Fruit fly (Drosophila melanogaster) whole organism, embryonic: ENCODE results near the gene Cog2.

Experiments used
- Atf-2 ChIP-seq: fragments of 200-800 bp; sonication (Bioruptor generic); optimal IDR thresholded peaks from 2 replicates; lab custom pipeline; 2016; ENCODE audit warnings: missing biosample characterization, missing genetic modification characterization
- CG10431 ChIP-seq: fragments of 200-800 bp; sonication (Bioruptor generic); optimal IDR thresholded peaks from 3 replicates; lab custom pipeline; 2018; ENCODE audit warnings: missing biosample characterization, mild to moderate bottlenecking, missing genetic modification characterization
- CG10959 ChIP-seq: fragments of 200-800 bp; sonication (Bioruptor generic); IDR thresholded peaks from 2 replicates; pipeline ENCODE4 v1.3.6; 2022; ENCODE audit warnings: missing biosample characterization, missing genetic modification characterization
- CG10979 ChIP-seq: fragments of 200-800 bp; sonication (Bioruptor generic); optimal IDR thresholded peaks from 2 replicates; lab custom pipeline; 2018; ENCODE audit warnings: missing biosample characterization, mild to moderate bottlenecking, missing genetic modification characterization, moderate library complexity
- CG12071 ChIP-seq: fragments of 200-800 bp; sonication (Bioruptor generic); optimal IDR thresholded peaks from 3 replicates; lab custom pipeline; 2018; ENCODE audit warnings: missing biosample characterization, mild to moderate bottlenecking, missing genetic modification characterization
- CG12104 ChIP-seq: fragments of 200-800 bp; sonication (Bioruptor generic); optimal IDR thresholded peaks from 3 replicates; lab custom pipeline; 2016; ENCODE audit warnings: missing biosample characterization, missing genetic modification characterization
- CG1602 ChIP-seq: fragments of 200-800 bp; sonication (Bioruptor generic); optimal IDR thresholded peaks from 3 replicates; lab custom pipeline; 2016; ENCODE audit warnings: missing biosample characterization, missing genetic modification characterization
- CG17361 ChIP-seq: fragments of 200-800 bp; sonication (Bioruptor generic); IDR thresholded peaks from 3 replicates; pipeline ENCODE4 v1.3.6; 2022; ENCODE audit warnings: missing biosample characterization, missing genetic modification characterization
- CG32767 ChIP-seq: fragments of 200-800 bp; sonication (Bioruptor generic); IDR thresholded peaks from 2 replicates; pipeline ENCODE4 v1.3.6; 2022; ENCODE audit warnings: missing biosample characterization, missing genetic modification characterization
- CG3995 ChIP-seq: fragments of 200-800 bp; sonication (Bioruptor generic); optimal IDR thresholded peaks from 3 replicates; lab custom pipeline; 2016; ENCODE audit warnings: missing biosample characterization, missing genetic modification characterization
- CG4424 ChIP-seq: fragments of 200-800 bp; sonication (Bioruptor generic); optimal IDR thresholded peaks from 3 replicates; lab custom pipeline; 2016; ENCODE audit warnings: missing biosample characterization, missing genetic modification characterization
- CG4730 ChIP-seq: fragments of 200-800 bp; sonication (Bioruptor generic); IDR thresholded peaks from 2 replicates; pipeline ENCODE4 v1.3.6; 2022; ENCODE audit warnings: missing biosample characterization, missing genetic modification characterization
- CG7372 ChIP-seq: fragments of 200-800 bp; sonication (Bioruptor generic); IDR thresholded peaks from 2 replicates; pipeline ENCODE4 v1.3.6; 2022; ENCODE audit warnings: missing biosample characterization, missing genetic modification characterization
- CG7556 ChIP-seq: fragments of 200-800 bp; sonication (Bioruptor generic); optimal IDR thresholded peaks from 2 replicates; lab custom pipeline; 2017; ENCODE audit warnings: missing biosample characterization, mild to moderate bottlenecking, missing genetic modification characterization
- CG8359 ChIP-seq: fragments of 200-800 bp; sonication (Bioruptor generic); optimal IDR thresholded peaks from 2 replicates; lab custom pipeline; 2017; ENCODE audit warnings: missing biosample characterization, mild to moderate bottlenecking, missing genetic modification characterization, borderline replicate concordance
- CG9437 ChIP-seq: fragments of 200-800 bp; sonication (Bioruptor generic); optimal IDR thresholded peaks from 2 replicates; lab custom pipeline; 2018; ENCODE audit warnings: missing biosample characterization, mild to moderate bottlenecking, missing genetic modification characterization
- D19A ChIP-seq: fragments of 200-800 bp; optimal IDR thresholded peaks from 3 replicates; lab custom pipeline; 2019; ENCODE audit warnings: missing biosample characterization, mild to moderate bottlenecking, missing genetic modification characterization, moderate library complexity
- Dek ChIP-seq: fragments of 200-800 bp; sonication (Bioruptor generic); optimal IDR thresholded peaks from 3 replicates; lab custom pipeline; 2019; ENCODE audit warnings: missing biosample characterization, mild to moderate bottlenecking, missing genetic modification characterization, moderate library complexity
- Dfd ChIP-seq, 2 experiments: fragments of >200 bp; optimal IDR thresholded peaks; 2 replicates each; lab custom pipeline; 2017; ENCODE audit warnings: missing biosample characterization in 2 of 2, missing genetic modification characterization in 2 of 2
- Dip3 ChIP-seq: fragments of 200-800 bp; sonication (Bioruptor generic); optimal IDR thresholded peaks from 3 replicates; lab custom pipeline; 2016; ENCODE audit warnings: missing biosample characterization, missing genetic modification characterization
- ERR ChIP-seq: fragments of 200-800 bp; sonication (Bioruptor generic); optimal IDR thresholded peaks from 2 replicates; lab custom pipeline; 2016; ENCODE audit warnings: missing biosample characterization, missing genetic modification characterization
- Hmr ChIP-seq: fragments of 200-800 bp; sonication (Bioruptor generic); optimal IDR thresholded peaks from 3 replicates; lab custom pipeline; 2017; ENCODE audit warnings: mild to moderate bottlenecking, missing biosample characterization, missing genetic modification reagents, missing genetic modification characterization
- Hr51 ChIP-seq, 2 experiments: fragments of 200-800 bp; sonication (Bioruptor generic); optimal IDR thresholded peaks; 2 replicates in 1 of 2; 3 replicates in 1 of 2; lab custom pipeline; 2016 to 2018; ENCODE audit warnings: missing biosample characterization in 2 of 2, missing genetic modification characterization in 2 of 2, mild to moderate bottlenecking in 1 of 2, moderate library complexity in 1 of 2
- Kr ChIP-seq: fragments of 200-800 bp; sonication (Bioruptor generic); optimal IDR thresholded peaks from 2 replicates; lab custom pipeline; 2017; ENCODE audit warnings: missing biosample characterization, mild to moderate bottlenecking, missing genetic modification characterization
- Lpt ChIP-seq: fragments of >200 bp; optimal IDR thresholded peaks from 2 replicates; lab custom pipeline; 2018; ENCODE audit warnings: missing biosample characterization, missing genetic modification characterization
- Myb ChIP-seq: fragments of 200-800 bp; sonication (Bioruptor generic); optimal IDR thresholded peaks from 2 replicates; lab custom pipeline; 2016; ENCODE audit warnings: missing biosample characterization, missing genetic modification characterization
- NfI ChIP-seq: fragments of 200-800 bp; sonication (Bioruptor generic); optimal IDR thresholded peaks from 3 replicates; lab custom pipeline; 2018; ENCODE audit warnings: missing biosample characterization, mild to moderate bottlenecking, missing genetic modification characterization, moderate library complexity
- Optix ChIP-seq: fragments of 200-800 bp; sonication (Bioruptor generic); IDR thresholded peaks from 3 replicates; pipeline ENCODE4 v1.3.6; 2022; ENCODE audit warnings: missing biosample characterization, missing genetic modification characterization
- Pdp1 ChIP-seq, 2 experiments: fragments of 200-800 bp; sonication (Bioruptor generic); optimal IDR thresholded peaks; 3 replicates each; lab custom pipeline; 2016; ENCODE audit warnings: missing biosample characterization in 2 of 2, missing genetic modification characterization in 2 of 2, mild to moderate bottlenecking in 1 of 2, moderate library complexity in 1 of 2
- Sry-β ChIP-seq: fragments of 200-800 bp; sonication (Bioruptor generic); optimal IDR thresholded peaks from 2 replicates; lab custom pipeline; 2018; ENCODE audit warnings: missing biosample characterization, mild to moderate bottlenecking, missing genetic modification characterization, moderate library complexity
- TFAM ChIP-seq: fragments of 200-800 bp; sonication (Bioruptor generic); optimal IDR thresholded peaks from 2 replicates; lab custom pipeline; 2017; ENCODE audit warnings: missing biosample characterization, missing genetic modification characterization, inconsistent platforms
- aop ChIP-seq: fragments of 200-800 bp; sonication (Bioruptor generic); IDR thresholded peaks from 2 replicates; pipeline ENCODE4 v1.3.6; 2022; ENCODE audit warnings: missing biosample characterization, missing genetic modification characterization
- br ChIP-seq: fragments of >200 bp; optimal IDR thresholded peaks from 2 replicates; lab custom pipeline; 2017
- gcm2 ChIP-seq: fragments of 200-800 bp; sonication (Bioruptor generic); optimal IDR thresholded peaks from 2 replicates; lab custom pipeline; 2016; ENCODE audit warnings: missing biosample characterization, missing genetic modification characterization
- grau ChIP-seq: fragments of 200-800 bp; optimal IDR thresholded peaks from 3 replicates; lab custom pipeline; 2019; ENCODE audit warnings: missing biosample characterization, mild to moderate bottlenecking, missing genetic modification characterization, moderate library complexity
- inv ChIP-seq: fragments of 200-800 bp; sonication (Bioruptor generic); IDR thresholded peaks from 2 replicates; pipeline ENCODE4 v1.3.6; 2022; ENCODE audit warnings: missing biosample characterization, missing genetic modification characterization; ENCODE audit not compliant: partially characterized antibody
- knrl ChIP-seq: fragments of 200-800 bp; sonication (Bioruptor generic); IDR thresholded peaks from 3 replicates; pipeline ENCODE4 v1.3.6; 2022; ENCODE audit warnings: missing biosample characterization, missing genetic modification characterization; ENCODE audit not compliant: partially characterized antibody
- lov ChIP-seq, 2 experiments: fragments of 200-800 bp in 1 of 2; fragments of >200 bp in 1 of 2; sonication (Bioruptor generic) in 1 of 2; IDR thresholded peaks in 1 of 2; optimal IDR thresholded peaks in 1 of 2; 2 replicates in 1 of 2; 3 replicates in 1 of 2; pipeline versions ENCODE4 v1.3.6 to Lab custom; 2017 to 2022; ENCODE audit warnings: missing biosample characterization in 1 of 2, missing genetic modification characterization in 1 of 2
- maf-S ChIP-seq: fragments of 200-800 bp; sonication (Bioruptor generic); optimal IDR thresholded peaks from 2 replicates; lab custom pipeline; 2016; ENCODE audit warnings: missing biosample characterization, missing genetic modification characterization
- mld ChIP-seq: fragments of 200-800 bp; sonication (Bioruptor generic); IDR thresholded peaks from 3 replicates; pipeline ENCODE4 v1.3.6; 2022; ENCODE audit warnings: missing biosample characterization, missing genetic modification characterization; ENCODE audit not compliant: partially characterized antibody
- org-1 ChIP-seq: fragments of 200-800 bp; sonication (Bioruptor generic); optimal IDR thresholded peaks from 2 replicates; lab custom pipeline; 2017; ENCODE audit warnings: missing biosample characterization, missing genetic modification characterization
- p53 ChIP-seq: fragments of 200-800 bp; sonication (Bioruptor generic); optimal IDR thresholded peaks from 2 replicates; lab custom pipeline; 2016; ENCODE audit warnings: missing biosample characterization, missing genetic modification characterization
- pfk ChIP-seq: fragments of 200-800 bp; sonication (Bioruptor generic); optimal IDR thresholded peaks from 2 replicates; lab custom pipeline; 2018; ENCODE audit warnings: missing biosample characterization, mild to moderate bottlenecking, missing genetic modification characterization, moderate library complexity
- prd ChIP-seq, 3 experiments: fragments of >200 bp in 2 of 3; fragments of 200-800 bp in 1 of 3; sonication (Bioruptor generic) in 1 of 3; optimal IDR thresholded peaks in 2 of 3; IDR thresholded peaks in 1 of 3; 2 replicates in 2 of 3; 3 replicates in 1 of 3; pipeline versions ENCODE4 v1.3.6 to Lab custom; 2017 to 2022; ENCODE audit warnings: missing biosample characterization in 1 of 3, missing genetic modification characterization in 1 of 3
- ro ChIP-seq: fragments of 200-800 bp; sonication (Bioruptor generic); IDR thresholded peaks from 2 replicates; pipeline ENCODE4 v1.3.6; 2022; ENCODE audit warnings: missing biosample characterization, missing genetic modification characterization
- sc ChIP-seq, 3 experiments: fragments of >200 bp in 2 of 3; fragments of 200-800 bp in 1 of 3; sonication (Bioruptor generic) in 1 of 3; optimal IDR thresholded peaks; 2 replicates in 2 of 3; 3 replicates in 1 of 3; lab custom pipeline; 2017; ENCODE audit warnings: mild to moderate bottlenecking in 1 of 3, missing biosample characterization in 1 of 3, missing genetic modification characterization in 1 of 3, missing genetic modification reagents in 1 of 3
- stwl ChIP-seq: fragments of 200-800 bp; sonication (Bioruptor generic); optimal IDR thresholded peaks from 3 replicates; lab custom pipeline; 2018; ENCODE audit warnings: missing biosample characterization, mild to moderate bottlenecking, missing genetic modification characterization, moderate library complexity
- sug ChIP-seq: fragments of 200-800 bp; optimal IDR thresholded peaks from 2 replicates; lab custom pipeline; 2019; ENCODE audit warnings: missing biosample characterization, mild to moderate bottlenecking, missing genetic modification characterization, moderate library complexity
- tx ChIP-seq: fragments of 200-800 bp; sonication (Bioruptor generic); optimal IDR thresholded peaks from 2 replicates; lab custom pipeline; 2016; ENCODE audit warnings: missing biosample characterization, missing genetic modification characterization
- zen ChIP-seq: fragments of 200-800 bp; sonication (Bioruptor generic); optimal IDR thresholded peaks from 3 replicates; lab custom pipeline; 2018; ENCODE audit warnings: missing biosample characterization, mild to moderate bottlenecking, missing genetic modification characterization, moderate library complexity

Cog2 gene

dm6 chr3R:15361490-15361889, at the start of gene Cog2, which contains the start of gene Trax (continued):
- no peak for TF ChIP-seq D19A (tag; lab: Kevin White, UChicago)
- no peak for TF ChIP-seq TFAM (GFP tag; lab: Kevin White, UChicago)
- no peak for TF ChIP-seq CG10431 (GFP tag; lab: Kevin White, UChicago)
- no peak for TF ChIP-seq p53 (GFP tag; lab: Kevin White, UChicago)
- peak; percentile 69 for TF ChIP-seq inv (GFP tag; lab: Robert Waterston, UW)
- no peak for TF ChIP-seq CG32767 (GFP tag; lab: Robert Waterston, UW)
- TF ChIP-seq sug (tag; lab: Kevin White, UChicago): no peak
- no peak for TF ChIP-seq CG7556
- no peak for TF ChIP-seq CG10979
- no peak for TF ChIP-seq zen (tag; lab: Kevin White, UChicago)
- no peak for TF ChIP-seq maf-S
- TF ChIP-seq CG3995 (GFP tag; lab: Kevin White, UChicago): no peak
- TF ChIP-seq grau (tag; lab: Kevin White, UChicago): no peak
- TF ChIP-seq CG4730 (GFP tag; lab: Robert Waterston, UW): no peak
- TF ChIP-seq lov (optimal IDR thresholded peaks at IDR 0.05; lab: Kevin White, UChicago): no peak
- TF ChIP-seq lov (GFP tag; IDR thresholded peaks at IDR 0.05; lab: Robert Waterston, UW): no peak
- TF ChIP-seq Myb (GFP tag; lab: Kevin White, UChicago): no peak
- TF ChIP-seq CG7372 (GFP tag; lab: Robert Waterston, UW): no peak
- TF ChIP-seq prd (optimal IDR thresholded peaks at IDR 0.05; lab: Kevin White, UChicago): no peak
- no peak for TF ChIP-seq prd (GFP tag; IDR thresholded peaks at IDR 0.05; lab: Robert Waterston, UW)
- no peak for TF ChIP-seq Optix (GFP tag; lab: Robert Waterston, UW)
- TF ChIP-seq org-1: no peak
- no peak for TF ChIP-seq Dip3
- TF ChIP-seq gcm2: no peak
- peak; percentile 71; the same call in 2 of the 3 replicates for TF ChIP-seq mld (GFP tag; lab: Robert Waterston, UW)
- TF ChIP-seq tx (GFP tag; lab: Kevin White, UChicago): no peak
- no peak for TF ChIP-seq Hr51 (GFP tag; optimal IDR thresholded peaks at IDR 0.05; lab: Kevin White, UChicago)
- peak; percentile 39 for TF ChIP-seq stwl (tag; lab: Kevin White, UChicago)
- no peak for TF ChIP-seq Sry-β (GFP tag; lab: Kevin White, UChicago)
- TF ChIP-seq CG12104 (GFP tag; lab: Kevin White, UChicago): no peak
- TF ChIP-seq ro (GFP tag; lab: Robert Waterston, UW): no peak
- no peak for TF ChIP-seq Dfd (GFP tag; optimal IDR thresholded peaks at IDR 0.05; lab: Kevin White, UChicago)
- no peak for TF ChIP-seq br
- TF ChIP-seq NfI (GFP tag; lab: Kevin White, UChicago): no peak
- TF ChIP-seq CG17361 (GFP tag; lab: Robert Waterston, UW): no peak
- TF ChIP-seq sc (optimal IDR thresholded peaks at IDR 0.05; lab: Kevin White, UChicago): no peak
- no peak for TF ChIP-seq sc (GFP tag; optimal IDR thresholded peaks at IDR 0.05; lab: Kevin White, UChicago)
- no peak for TF ChIP-seq CG1602
- no peak for TF ChIP-seq Lpt (GFP tag; lab: Kevin White, UChicago)
- no peak for TF ChIP-seq CG4424 (GFP tag; lab: Kevin White, UChicago)
- TF ChIP-seq Pdp1 (GFP tag; optimal IDR thresholded peaks at IDR 0.05; lab: Kevin White, UChicago): no peak
- no peak for TF ChIP-seq Kr (GFP tag; lab: Kevin White, UChicago)
- no peak for TF ChIP-seq CG10959 (GFP tag; lab: Robert Waterston, UW)
- no peak for TF ChIP-seq aop
- TF ChIP-seq Hmr (GFP tag; lab: Kevin White, UChicago): no peak
- no peak for TF ChIP-seq CG8359 (GFP tag; lab: Kevin White, UChicago)
- no peak for TF ChIP-seq Dek (tag; lab: Kevin White, UChicago)
- TF ChIP-seq knrl: peak; percentile 77
- no peak for TF ChIP-seq ERR (GFP tag; lab: Kevin White, UChicago)
- no peak for TF ChIP-seq pfk
- no peak for TF ChIP-seq CG12071 (GFP tag; lab: Kevin White, UChicago)
- no peak for TF ChIP-seq CG9437 (GFP tag; lab: Kevin White, UChicago)
- no peak for TF ChIP-seq Atf-2 (GFP tag; lab: Kevin White, UChicago)
